Fruit fly (Drosophila melanogaster) whole organism, embryonic: Measurements from ENCODE around the gene CG31928.

Experiments
- Ada2b ChIP-seq: fragments of 200-800 bp; sonication (Bioruptor generic); IDR thresholded peaks from 2 replicates; pipeline ENCODE4 v1.3.6; 2022; ENCODE audit warnings: missing biosample characterization, missing genetic modification characterization
- B-H2 ChIP-seq: fragments of 200-800 bp; sonication (Bioruptor generic); optimal IDR thresholded peaks from 2 replicates; lab custom pipeline; 2018; ENCODE audit warnings: missing biosample characterization, mild to moderate bottlenecking, missing genetic modification characterization
- BtbVII ChIP-seq: fragments of 200-800 bp; sonication (Bioruptor generic); optimal IDR thresholded peaks from 3 replicates; lab custom pipeline; 2017; ENCODE audit warnings: missing biosample characterization, mild to moderate bottlenecking, missing genetic modification characterization
- CG10462 ChIP-seq: fragments of 200-800 bp; sonication (Bioruptor generic); optimal IDR thresholded peaks from 2 replicates; lab custom pipeline; 2016; ENCODE audit warnings: missing biosample characterization, missing genetic modification characterization
- CG10979 ChIP-seq: fragments of 200-800 bp; sonication (Bioruptor generic); optimal IDR thresholded peaks from 2 replicates; lab custom pipeline; 2018; ENCODE audit warnings: missing biosample characterization, mild to moderate bottlenecking, missing genetic modification characterization, moderate library complexity
- CG12391 ChIP-seq: fragments of 200-800 bp; sonication (Bioruptor generic); optimal IDR thresholded peaks from 3 replicates; lab custom pipeline; 2018; ENCODE audit warnings: missing biosample characterization, mild to moderate bottlenecking, missing genetic modification characterization, moderate library complexity
- CG13123 ChIP-seq: fragments of 200-800 bp; sonication (Bioruptor generic); optimal IDR thresholded peaks from 2 replicates; lab custom pipeline; 2016; ENCODE audit warnings: missing biosample characterization, missing genetic modification characterization
- CG13287 ChIP-seq: fragments of 200-800 bp; sonication (Bioruptor generic); IDR thresholded peaks from 2 replicates; pipeline ENCODE4 v1.3.6; 2022; ENCODE audit warnings: missing biosample characterization, missing genetic modification characterization; ENCODE audit not compliant: partially characterized antibody
- CG13296 ChIP-seq: fragments of 200-800 bp; sonication (Bioruptor generic); optimal IDR thresholded peaks from 3 replicates; lab custom pipeline; 2018; ENCODE audit warnings: missing biosample characterization, mild to moderate bottlenecking, missing genetic modification characterization
- CG14014 ChIP-seq: fragments of 200-800 bp; sonication (Bioruptor generic); IDR thresholded peaks from 2 replicates; pipeline ENCODE4 v1.3.6; 2022; ENCODE audit warnings: missing biosample characterization, missing genetic modification characterization
- CG15011 ChIP-seq: fragments of 200-800 bp; sonication (Bioruptor generic); optimal IDR thresholded peaks from 3 replicates; lab custom pipeline; 2018; ENCODE audit warnings: missing biosample characterization, mild to moderate bottlenecking, missing genetic modification characterization
- CG15269 ChIP-seq: fragments of 200-800 bp; sonication (Bioruptor generic); optimal IDR thresholded peaks from 2 replicates; lab custom pipeline; 2018; ENCODE audit warnings: missing biosample characterization, mild to moderate bottlenecking, missing genetic modification characterization, moderate library complexity
- CG15601 ChIP-seq: fragments of 200-800 bp; sonication (Bioruptor generic); optimal IDR thresholded peaks from 3 replicates; lab custom pipeline; 2019; ENCODE audit warnings: missing biosample characterization, mild to moderate bottlenecking, missing genetic modification characterization, moderate library complexity
- CG16813 ChIP-seq: fragments of 200-800 bp; sonication (Bioruptor generic); IDR thresholded peaks from 3 replicates; pipeline ENCODE4 v1.3.6; 2022; ENCODE audit warnings: missing biosample characterization, missing genetic modification characterization; ENCODE audit not compliant: partially characterized antibody
- CG17385 ChIP-seq: fragments of 200-800 bp; sonication (Bioruptor generic); optimal IDR thresholded peaks from 3 replicates; lab custom pipeline; 2018; ENCODE audit warnings: missing biosample characterization, mild to moderate bottlenecking, missing genetic modification characterization
- CG2116 ChIP-seq: fragments of 200-800 bp; sonication (Bioruptor generic); optimal IDR thresholded peaks from 3 replicates; lab custom pipeline; 2018; ENCODE audit warnings: missing biosample characterization, mild to moderate bottlenecking, missing genetic modification characterization
- CG2199 ChIP-seq: fragments of 200-800 bp; sonication (Bioruptor generic); IDR thresholded peaks from 3 replicates; pipeline ENCODE4 v1.3.6; 2022; ENCODE audit warnings: missing biosample characterization, missing genetic modification characterization
- CG31365 ChIP-seq: fragments of 200-800 bp; sonication (Bioruptor generic); optimal IDR thresholded peaks from 2 replicates; lab custom pipeline; 2018; ENCODE audit warnings: missing biosample characterization, mild to moderate bottlenecking, missing genetic modification characterization
- CG3847 ChIP-seq: fragments of 200-800 bp; sonication (Bioruptor generic); IDR thresholded peaks from 2 replicates; pipeline ENCODE4 v1.3.6; 2022; ENCODE audit warnings: missing biosample characterization, missing genetic modification characterization
- CG4707 ChIP-seq: fragments of 200-800 bp; sonication (Bioruptor generic); optimal IDR thresholded peaks from 2 replicates; lab custom pipeline; 2018; ENCODE audit warnings: missing biosample characterization, mild to moderate bottlenecking, missing genetic modification characterization, moderate library complexity
- CG4820 ChIP-seq: fragments of 200-800 bp; sonication (Bioruptor generic); optimal IDR thresholded peaks from 3 replicates; lab custom pipeline; 2016; ENCODE audit warnings: missing biosample characterization, missing genetic modification characterization
- CG6854 ChIP-seq: fragments of 200-800 bp; sonication (Bioruptor generic); optimal IDR thresholded peaks from 3 replicates; lab custom pipeline; 2017; ENCODE audit warnings: missing biosample characterization, mild to moderate bottlenecking, missing genetic modification characterization
- Fer1 ChIP-seq: fragments of 200-800 bp; sonication (Bioruptor generic); optimal IDR thresholded peaks from 2 replicates; lab custom pipeline; 2017; ENCODE audit warnings: missing biosample characterization, mild to moderate bottlenecking, missing genetic modification characterization
- Fer3 ChIP-seq: fragments of 200-800 bp; sonication (Bioruptor generic); optimal IDR thresholded peaks from 2 replicates; lab custom pipeline; 2018; ENCODE audit warnings: missing biosample characterization, mild to moderate bottlenecking, missing genetic modification characterization, moderate library complexity
- HLH54F ChIP-seq: fragments of 200-800 bp; sonication (Bioruptor generic); optimal IDR thresholded peaks from 3 replicates; lab custom pipeline; 2016; ENCODE audit warnings: missing biosample characterization, missing genetic modification characterization
- Hr78 ChIP-seq, 2 experiments: fragments of 200-800 bp in 1 of 2; fragments of >200 bp in 1 of 2; sonication (Bioruptor generic) in 1 of 2; optimal IDR thresholded peaks; 2 replicates each; lab custom pipeline; 2017 to 2019; ENCODE audit warnings: missing biosample characterization in 2 of 2, missing genetic modification characterization in 2 of 2, mild to moderate bottlenecking in 1 of 2, moderate library complexity in 1 of 2
- Meics ChIP-seq: fragments of 200-800 bp; sonication (Bioruptor generic); optimal IDR thresholded peaks from 2 replicates; lab custom pipeline; 2017; ENCODE audit warnings: missing biosample characterization, mild to moderate bottlenecking, missing genetic modification characterization
- PHDP ChIP-seq: fragments of 200-800 bp; sonication (Bioruptor generic); optimal IDR thresholded peaks from 3 replicates; lab custom pipeline; 2018; ENCODE audit warnings: missing biosample characterization, mild to moderate bottlenecking, missing genetic modification characterization, moderate library complexity
- Tbp ChIP-seq: fragments of >200 bp; optimal IDR thresholded peaks from 2 replicates; lab custom pipeline; 2018; ENCODE audit warnings: missing biosample characterization, missing genetic modification characterization
- abd-A ChIP-seq: fragments of 200-800 bp; sonication (Bioruptor generic); optimal IDR thresholded peaks from 3 replicates; lab custom pipeline; 2019; ENCODE audit warnings: missing biosample characterization, mild to moderate bottlenecking, missing genetic modification characterization, moderate library complexity
- chinmo ChIP-seq: fragments of 200-800 bp; sonication (Bioruptor generic); IDR thresholded peaks from 4 replicates; pipeline ENCODE4 v1.3.6; 2022; ENCODE audit warnings: missing biosample characterization, missing genetic modification characterization; ENCODE audit not compliant: partially characterized antibody
- ems ChIP-seq: fragments of 200-800 bp; sonication (Bioruptor generic); optimal IDR thresholded peaks from 3 replicates; lab custom pipeline; 2016; ENCODE audit warnings: missing biosample characterization, missing genetic modification characterization
- eyg ChIP-seq: fragments of 200-800 bp; sonication (Bioruptor generic); optimal IDR thresholded peaks from 3 replicates; lab custom pipeline; 2016; ENCODE audit warnings: missing biosample characterization, missing genetic modification characterization
- fd3F ChIP-seq: fragments of 200-800 bp; sonication (Bioruptor generic); optimal IDR thresholded peaks from 2 replicates; lab custom pipeline; 2018; ENCODE audit warnings: missing biosample characterization, mild to moderate bottlenecking, missing genetic modification characterization, moderate library complexity
- ftz-f1 ChIP-seq: fragments of 200-800 bp; sonication (Bioruptor generic); optimal IDR thresholded peaks from 2 replicates; lab custom pipeline; 2016; ENCODE audit warnings: missing biosample characterization, missing genetic modification characterization
- gem ChIP-seq: fragments of 200-800 bp; sonication (Bioruptor generic); optimal IDR thresholded peaks from 2 replicates; lab custom pipeline; 2019; ENCODE audit warnings: missing biosample characterization, mild to moderate bottlenecking, missing genetic modification characterization, moderate library complexity
- grau ChIP-seq: fragments of 200-800 bp; optimal IDR thresholded peaks from 3 replicates; lab custom pipeline; 2019; ENCODE audit warnings: missing biosample characterization, mild to moderate bottlenecking, missing genetic modification characterization, moderate library complexity
- inv ChIP-seq: fragments of 200-800 bp; sonication (Bioruptor generic); IDR thresholded peaks from 2 replicates; pipeline ENCODE4 v1.3.6; 2022; ENCODE audit warnings: missing biosample characterization, missing genetic modification characterization; ENCODE audit not compliant: partially characterized antibody
- kni ChIP-seq: fragments of 200-800 bp; sonication (Bioruptor generic); optimal IDR thresholded peaks from 3 replicates; lab custom pipeline; 2017; ENCODE audit warnings: mild to moderate bottlenecking, missing biosample characterization, missing genetic modification reagents, missing genetic modification characterization
- maf-S ChIP-seq: fragments of 200-800 bp; sonication (Bioruptor generic); optimal IDR thresholded peaks from 2 replicates; lab custom pipeline; 2016; ENCODE audit warnings: missing biosample characterization, missing genetic modification characterization
- peb ChIP-seq: fragments of 200-800 bp; sonication (Bioruptor generic); IDR thresholded peaks from 2 replicates; pipeline ENCODE4 v1.3.6; 2022; ENCODE audit warnings: missing biosample characterization, missing genetic modification characterization
- sc ChIP-seq, 3 experiments: fragments of >200 bp in 2 of 3; fragments of 200-800 bp in 1 of 3; sonication (Bioruptor generic) in 1 of 3; optimal IDR thresholded peaks; 2 replicates in 2 of 3; 3 replicates in 1 of 3; lab custom pipeline; 2017; ENCODE audit warnings: mild to moderate bottlenecking in 1 of 3, missing biosample characterization in 1 of 3, missing genetic modification characterization in 1 of 3, missing genetic modification reagents in 1 of 3
- sens ChIP-seq: fragments of 200-800 bp; sonication (Bioruptor generic); peaks from one replicate; lab custom pipeline; 2016; ENCODE audit warnings: missing biosample characterization, missing genetic modification characterization
- seq ChIP-seq: fragments of 200-800 bp; sonication (Bioruptor generic); IDR thresholded peaks from 2 replicates; pipeline ENCODE4 v1.3.6; 2022; ENCODE audit warnings: missing biosample characterization, missing genetic modification characterization
- sna ChIP-seq: fragments of 200-800 bp; sonication (Bioruptor generic); IDR thresholded peaks from 2 replicates; pipeline ENCODE4 v1.3.6; 2022; ENCODE audit warnings: missing biosample characterization, missing genetic modification characterization; ENCODE audit not compliant: partially characterized antibody
- sqz ChIP-seq: fragments of 200-800 bp; sonication (Bioruptor generic); optimal IDR thresholded peaks from 3 replicates; lab custom pipeline; 2018; ENCODE audit warnings: missing biosample characterization, mild to moderate bottlenecking, missing genetic modification characterization
- toy ChIP-seq: fragments of 200-800 bp; sonication (Bioruptor generic); IDR thresholded peaks from 2 replicates; pipeline ENCODE4 v1.3.6; 2022; ENCODE audit warnings: missing biosample characterization, missing genetic modification characterization
- ttk ChIP-seq: fragments of 200-800 bp; sonication (Bioruptor generic); IDR thresholded peaks from 2 replicates; pipeline ENCODE4 v2.1.2; 2022; ENCODE audit warnings: missing biosample characterization, missing genetic modification characterization
- twi ChIP-seq: fragments of 200-800 bp; optimal IDR thresholded peaks from 2 replicates; lab custom pipeline; 2019; ENCODE audit warnings: missing biosample characterization, mild to moderate bottlenecking, missing genetic modification characterization, moderate library complexity
- z ChIP-seq: fragments of 200-800 bp; sonication (Bioruptor generic); IDR thresholded peaks from 3 replicates; pipeline ENCODE4 v1.3.6; 2022; ENCODE audit warnings: missing biosample characterization, missing genetic modification characterization

CG31928 gene

dm6 chr2L:1443509-1443908, 48.6 kb upstream of the CG31928 start:
- TF ChIP-seq sqz (GFP tag; lab: Kevin White, UChicago), result peak; percentile 2
- no peak for TF ChIP-seq Meics
- no peak for TF ChIP-seq PHDP (tag; lab: Kevin White, UChicago)
- TF ChIP-seq seq (GFP tag; lab: Robert Waterston, UW), result no peak
- no peak for TF ChIP-seq z (GFP tag; lab: Robert Waterston, UW)
- no peak for TF ChIP-seq fd3F (GFP tag; lab: Kevin White, UChicago)
- peak; percentile 50 for TF ChIP-seq abd-A
- TF ChIP-seq CG2199, result peak; percentile 66; the same call in 2 of the 3 replicates
- TF ChIP-seq ftz-f1, result no peak
- TF ChIP-seq CG31365 (tag; lab: Kevin White, UChicago), result no peak
- no peak for TF ChIP-seq CG13123 (GFP tag; lab: Kevin White, UChicago)
- TF ChIP-seq CG2116, result no peak
- TF ChIP-seq Fer3 (tag; lab: Kevin White, UChicago), result no peak
- TF ChIP-seq CG16813 (GFP tag; lab: Robert Waterston, UW), result no peak
- TF ChIP-seq CG6854, result no peak
- TF ChIP-seq CG10979 (tag; lab: Kevin White, UChicago), result no peak
- no peak for TF ChIP-seq toy
- peak; percentile 37 for TF ChIP-seq kni (GFP tag; lab: Kevin White, UChicago)
- TF ChIP-seq, all 482 proteins: peak for 4

dm6 chr2L:1445048-1445447, 47.0 kb upstream of the CG31928 start:
- TF ChIP-seq Ada2b (GFP tag; lab: Robert Waterston, UW) (0 out of 2 replicates have a peak, but pooled peaks have one; percentile 16), CG10979 (tag; lab: Kevin White, UChicago) (peak; percentile 51), sc (optimal IDR thresholded peaks at IDR 0.05; lab: Kevin White, UChicago) (no peak), sc (GFP tag; optimal IDR thresholded peaks at IDR 0.05; lab: Kevin White, UChicago) (peak; percentile 12), maf-S (no peak), CG17385 (GFP tag; lab: Kevin White, UChicago) (no peak), grau (tag; lab: Kevin White, UChicago) (peak; percentile 22), CG3847 (GFP tag; lab: Robert Waterston, UW) (no peak), CG4820 (GFP tag; lab: Kevin White, UChicago) (no peak), CG15011 (GFP tag; lab: Kevin White, UChicago) (no peak), Hr78 (GFP tag; optimal IDR thresholded peaks at IDR 0.05; lab: Kevin White, UChicago) (no peak), ems (GFP tag; lab: Kevin White, UChicago) (no peak), CG14014 (GFP tag; lab: Robert Waterston, UW) (no peak), BtbVII (GFP tag; lab: Kevin White, UChicago) (no peak), sens (GFP tag; lab: Kevin White, UChicago) (peak; percentile 82), CG13287 (GFP tag; lab: Robert Waterston, UW) (peak; percentile 19; the same call in 1 of the 2 replicates), CG15269 (tag; lab: Kevin White, UChicago) (no peak), inv (no peak), sna (peak; percentile 24; the same call in 1 of the 2 replicates), gem (tag; lab: Kevin White, UChicago) (peak; percentile 56), Fer1 (GFP tag; lab: Kevin White, UChicago) (peak; percentile 9), twi (tag; lab: Kevin White, UChicago) (no peak), peb (GFP tag; lab: Robert Waterston, UW) (no peak), chinmo (GFP tag; lab: Robert Waterston, UW) (no peak), ttk (GFP tag; lab: Robert Waterston, UW) (no peak), CG10462 (GFP tag; lab: Kevin White, UChicago) (no peak), Tbp (GFP tag; lab: Kevin White, UChicago) (no peak), HLH54F (no peak), CG15601 (tag; lab: Kevin White, UChicago) (no peak), CG4707 (GFP tag; lab: Kevin White, UChicago) (no peak), CG13296 (GFP tag; lab: Kevin White, UChicago) (peak; percentile 5), CG12391 (peak; percentile 45), eyg (no peak), B-H2 (GFP tag; lab: Kevin White, UChicago) (no peak)
